Worm (Caenorhabditis elegans) whole organism, L2 larva: ENCODE measurements around the gene let-858.

Source experiments
- C34F6.9 ChIP-seq: fragments of 150-350 bp; optimal IDR thresholded peaks from 2 replicates; lab custom pipeline; 2014; ENCODE audit warnings: missing biosample characterization, missing genetic modification characterization
- F13H6.1 ChIP-seq: sonication (generic microtip); optimal IDR thresholded peaks from 2 replicates; lab custom pipeline; 2016; ENCODE audit warnings: missing genetic modification characterization, missing compliant biosample characterization
- Y55F3AM.14 ChIP-seq: fragments of 200-800 bp; sonication (Bioruptor generic); optimal IDR thresholded peaks from 2 replicates; lab custom pipeline; 2018; ENCODE audit warnings: mild to moderate bottlenecking, missing genetic modification characterization, missing compliant biosample characterization
- ZK546.5 ChIP-seq: sonication (generic microtip); optimal IDR thresholded peaks from 2 replicates; lab custom pipeline; 2017; ENCODE audit warnings: missing biosample characterization, missing genetic modification characterization
- alr-1 ChIP-seq: fragments of 150-350 bp; optimal IDR thresholded peaks from 2 replicates; lab custom pipeline; 2014; ENCODE audit warnings: missing biosample characterization, missing genetic modification characterization
- aly-2 ChIP-seq: fragments of 150-350 bp; optimal IDR thresholded peaks from 2 replicates; lab custom pipeline; 2014; ENCODE audit warnings: missing biosample characterization, missing genetic modification characterization
- blmp-1 ChIP-seq: sonication (generic microtip); optimal IDR thresholded peaks from 2 replicates; lab custom pipeline; 2017; ENCODE audit warnings: missing genetic modification characterization, mild to moderate bottlenecking, missing compliant biosample characterization, antibody characterized with exemption, moderate library complexity; ENCODE audit not compliant: insufficient read depth
- ceh-16 ChIP-seq: fragments of 150-350 bp; optimal IDR thresholded peaks from 2 replicates; lab custom pipeline; 2014; ENCODE audit warnings: missing biosample characterization, missing genetic modification characterization
- crh-2 ChIP-seq: sonication (generic microtip); optimal IDR thresholded peaks from 2 replicates; lab custom pipeline; 2017; ENCODE audit warnings: missing biosample characterization, missing genetic modification characterization
- egl-27 ChIP-seq: sonication (generic microtip); optimal IDR thresholded peaks from 3 replicates; lab custom pipeline; 2017; ENCODE audit warnings: missing biosample characterization, missing genetic modification reagents, missing genetic modification characterization
- elt-1 ChIP-seq: fragments of 150-350 bp; optimal IDR thresholded peaks from 2 replicates; lab custom pipeline; 2014; ENCODE audit warnings: missing biosample characterization, missing genetic modification characterization
- fos-1 ChIP-seq: fragments of 150-350 bp; optimal IDR thresholded peaks from 2 replicates; lab custom pipeline; 2014; ENCODE audit warnings: missing biosample characterization, missing genetic modification characterization
- gmeb-1 ChIP-seq: fragments of 150-350 bp; optimal IDR thresholded peaks from 2 replicates; lab custom pipeline; 2014; ENCODE audit warnings: missing biosample characterization, missing genetic modification characterization
- lin-11 ChIP-seq: fragments of 150-350 bp; sonication (generic microtip); optimal IDR thresholded peaks from 2 replicates; lab custom pipeline; 2014; ENCODE audit warnings: missing biosample characterization, missing genetic modification characterization, inconsistent platforms, mixed read lengths
- lin-13 ChIP-seq: fragments of 150-350 bp; optimal IDR thresholded peaks from 2 replicates; lab custom pipeline; 2014; ENCODE audit warnings: missing biosample characterization, missing genetic modification reagents, missing genetic modification characterization
- lsy-2 ChIP-seq, 2 experiments: fragments of 150-350 bp in 1 of 2; sonication (generic microtip) in 1 of 2; optimal IDR thresholded peaks; 2 replicates each; lab custom pipeline; 2014 to 2017; ENCODE audit warnings: missing biosample characterization in 2 of 2, missing genetic modification characterization in 2 of 2
- mab-5 ChIP-seq: fragments of 150-350 bp; optimal IDR thresholded peaks from 2 replicates; lab custom pipeline; 2014; ENCODE audit warnings: missing biosample characterization, missing genetic modification characterization
- mbf-1 ChIP-seq: sonication (generic microtip); optimal IDR thresholded peaks from 2 replicates; lab custom pipeline; 2017; ENCODE audit warnings: missing biosample characterization, missing genetic modification characterization
- mdl-1 ChIP-seq, 2 experiments: fragments of 150-350 bp in 1 of 2; sonication (generic microtip) in 1 of 2; optimal IDR thresholded peaks; 2 replicates each; lab custom pipeline; 2017; ENCODE audit warnings: missing biosample characterization in 2 of 2, missing genetic modification characterization in 2 of 2
- nhr-10 ChIP-seq: sonication (generic microtip); optimal IDR thresholded peaks from 2 replicates; lab custom pipeline; 2017; ENCODE audit warnings: missing biosample characterization, missing genetic modification characterization
- nhr-11 ChIP-seq: fragments of 150-350 bp; optimal IDR thresholded peaks from 2 replicates; lab custom pipeline; 2014; ENCODE audit warnings: missing biosample characterization, missing genetic modification characterization
- nhr-12 ChIP-seq: fragments of 150-350 bp; optimal IDR thresholded peaks from 2 replicates; lab custom pipeline; 2014; ENCODE audit warnings: missing biosample characterization, missing genetic modification characterization
- nhr-129 ChIP-seq: fragments of 150-350 bp; optimal IDR thresholded peaks from 2 replicates; lab custom pipeline; 2014; ENCODE audit warnings: missing biosample characterization, missing genetic modification characterization
- nhr-21 ChIP-seq: fragments of 150-350 bp; optimal IDR thresholded peaks from 2 replicates; lab custom pipeline; 2014; ENCODE audit warnings: missing biosample characterization, missing genetic modification characterization
- nhr-23 ChIP-seq: fragments of 150-350 bp; optimal IDR thresholded peaks from 2 replicates; lab custom pipeline; 2014; ENCODE audit warnings: missing biosample characterization, missing genetic modification reagents, missing genetic modification characterization
- nhr-237 ChIP-seq: fragments of 150-350 bp; optimal IDR thresholded peaks from 2 replicates; lab custom pipeline; 2014; ENCODE audit warnings: missing biosample characterization, missing genetic modification characterization
- nhr-25 ChIP-seq: fragments of 150-350 bp; sonication (generic microtip); optimal IDR thresholded peaks from 3 replicates; lab custom pipeline; 2014; ENCODE audit warnings: missing biosample characterization, missing genetic modification characterization
- nhr-6 ChIP-seq: fragments of 150-350 bp; optimal IDR thresholded peaks from 2 replicates; lab custom pipeline; 2014; ENCODE audit warnings: missing biosample characterization, missing genetic modification characterization
- peb-1 ChIP-seq: fragments of 150-350 bp; optimal IDR thresholded peaks from 2 replicates; lab custom pipeline; 2014; ENCODE audit warnings: missing biosample characterization, missing genetic modification characterization
- sem-4 ChIP-seq: fragments of 150-350 bp; optimal IDR thresholded peaks from 2 replicates; lab custom pipeline; 2014; ENCODE audit warnings: missing biosample characterization, missing genetic modification reagents, missing genetic modification characterization
- sma-3 ChIP-seq: sonication (generic microtip); optimal IDR thresholded peaks from 2 replicates; lab custom pipeline; 2016; ENCODE audit warnings: missing genetic modification reagents, missing genetic modification characterization, missing compliant biosample characterization
- sma-9 ChIP-seq, 2 experiments: fragments of 150-350 bp in 1 of 2; sonication (generic microtip) in 1 of 2; optimal IDR thresholded peaks; 2 replicates each; lab custom pipeline; 2014 to 2016; ENCODE audit warnings: missing genetic modification characterization in 2 of 2, mild to moderate bottlenecking in 1 of 2, missing biosample characterization in 1 of 2, missing compliant biosample characterization in 1 of 2, missing genetic modification reagents in 1 of 2, moderate library complexity in 1 of 2
- snpc-4 ChIP-seq: fragments of 150-350 bp; optimal IDR thresholded peaks from 2 replicates; lab custom pipeline; 2014; ENCODE audit warnings: missing biosample characterization, missing genetic modification characterization
- unc-39 ChIP-seq: fragments of 150-350 bp; optimal IDR thresholded peaks from 2 replicates; lab custom pipeline; 2014; ENCODE audit warnings: missing biosample characterization, missing genetic modification characterization
- unc-55 ChIP-seq: fragments of 150-350 bp; sonication (generic microtip); optimal IDR thresholded peaks from 3 replicates; lab custom pipeline; 2014; ENCODE audit warnings: missing biosample characterization, missing genetic modification reagents, missing genetic modification characterization
- unc-62 ChIP-seq: fragments of 150-350 bp; optimal IDR thresholded peaks from 2 replicates; lab custom pipeline; 2014; ENCODE audit warnings: missing biosample characterization, missing genetic modification reagents, missing genetic modification characterization
- ztf-1 ChIP-seq: fragments of 200-800 bp; sonication (Bioruptor generic); conservative IDR thresholded peaks from 2 replicates; pipeline ENCODE4 v1.3.6; 2022; ENCODE audit warnings: missing genetic modification characterization, missing compliant biosample characterization
- ztf-4 ChIP-seq: fragments of 150-350 bp; optimal IDR thresholded peaks from 2 replicates; lab custom pipeline; 2014; ENCODE audit warnings: missing biosample characterization, missing genetic modification characterization

let-858 gene

DNA sequence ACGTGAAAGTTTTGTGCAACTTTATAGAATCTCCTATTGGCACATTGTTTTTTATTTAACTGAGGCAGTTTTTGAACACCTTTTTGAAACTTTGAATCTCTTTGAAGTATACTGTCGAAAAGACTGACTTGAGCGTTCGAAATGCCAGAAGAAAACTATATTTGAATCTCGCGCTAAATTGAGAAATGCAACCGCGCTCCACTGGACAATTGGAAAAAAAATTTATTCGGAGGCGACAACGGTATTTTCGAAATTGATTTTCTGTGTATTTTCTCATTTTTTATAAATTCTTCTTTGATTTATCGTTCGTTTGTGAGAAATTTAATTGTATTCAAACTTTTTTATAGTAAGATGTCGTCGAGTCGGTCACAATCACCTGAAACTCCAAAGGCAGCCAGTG lies at the start of gene let-858:
TSS of gene let-858 (plus strand) at position 348 of the 400 bp plus-strand sequence.
- TF ChIP-seq sma-3 (GFP tag; lab: Kevin White, UChicago) (peak; percentile 42), sem-4 (tag; lab: Kevin White, UChicago) (peak; percentile 37), nhr-11 (tag; lab: Kevin White, UChicago) (no peak), Y55F3AM.14 (GFP tag; lab: Kevin White, UChicago) (no peak), sma-9 (GFP tag; optimal IDR thresholded peaks at IDR 0.05; lab: Kevin White, UChicago) (peak; percentile 49), sma-9 (tag; optimal IDR thresholded peaks at IDR 0.05; lab: Kevin White, UChicago) (no peak), blmp-1 (no peak), nhr-25 (peak; percentile 57), gmeb-1 (tag; lab: Kevin White, UChicago) (peak; percentile 97), alr-1 (tag; lab: Kevin White, UChicago) (no peak), mab-5 (tag; lab: Kevin White, UChicago) (peak; percentile 16), crh-2 (tag; lab: Kevin White, UChicago) (peak; percentile 13), nhr-23 (tag; lab: Kevin White, UChicago) (no peak), nhr-129 (tag; lab: Kevin White, UChicago) (peak; percentile 59), mbf-1 (no peak), F13H6.1 (tag; lab: Kevin White, UChicago) (no peak), unc-55 (no peak), ztf-4 (tag; lab: Kevin White, UChicago) (no peak), egl-27 (no peak), nhr-10 (tag; lab: Kevin White, UChicago) (no peak), C34F6.9 (tag; lab: Kevin White, UChicago) (peak; percentile 58), lin-13 (GFP tag; lab: Kevin White, UChicago) (peak; percentile 42), elt-1 (tag; lab: Kevin White, UChicago) (no peak), nhr-21 (tag; lab: Kevin White, UChicago) (peak; percentile 29), mdl-1 (tag; optimal IDR thresholded peaks at IDR 0.05; lab: Kevin White, UChicago) (no peak), unc-39 (tag; lab: Kevin White, UChicago) (no peak), lsy-2 (tag; optimal IDR thresholded peaks at IDR 0.05; lab: Kevin White, UChicago) (peak; percentile 34 to 76), lin-11 (tag; lab: Kevin White, UChicago) (no peak)

DNA sequence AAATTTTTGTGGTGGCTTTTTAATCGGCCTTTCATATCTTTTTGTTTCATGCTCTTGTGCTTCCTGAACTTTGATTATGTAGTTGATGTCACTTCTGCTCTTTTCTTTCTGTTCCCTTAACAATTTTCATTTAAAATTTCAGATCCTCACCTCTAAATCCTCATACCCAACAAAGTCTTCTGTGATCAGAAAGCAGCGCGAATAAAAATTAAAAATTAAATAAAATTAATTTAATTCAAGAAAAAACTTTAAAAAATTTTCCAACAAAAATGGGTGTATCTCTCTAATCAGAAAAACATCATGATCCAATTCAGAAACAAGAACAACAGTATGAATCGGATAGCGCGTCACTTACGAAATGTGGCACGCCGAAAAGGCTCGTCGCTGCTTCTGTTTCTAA lies 46.9 kb upstream of the let-858 start, which contains the start of gene ptp-3:
TSS of gene ptp-3 (plus strand) at position 301 of the 400 bp plus-strand sequence.
- TF ChIP-seq ceh-16 (no peak), nhr-23 (tag; lab: Kevin White, UChicago) (no peak), nhr-6 (no peak), crh-2 (tag; lab: Kevin White, UChicago) (no peak), ZK546.5 (no peak), unc-62 (GFP tag; lab: Kevin White, UChicago) (no peak), mbf-1 (no peak), fos-1 (tag; lab: Kevin White, UChicago) (no peak), aly-2 (tag; lab: Kevin White, UChicago) (no peak), ztf-1 (no peak), unc-39 (tag; lab: Kevin White, UChicago) (no peak), mab-5 (tag; lab: Kevin White, UChicago) (no peak), snpc-4 (tag; lab: Kevin White, UChicago) (no peak), peb-1 (tag; lab: Kevin White, UChicago) (no peak)

DNA sequence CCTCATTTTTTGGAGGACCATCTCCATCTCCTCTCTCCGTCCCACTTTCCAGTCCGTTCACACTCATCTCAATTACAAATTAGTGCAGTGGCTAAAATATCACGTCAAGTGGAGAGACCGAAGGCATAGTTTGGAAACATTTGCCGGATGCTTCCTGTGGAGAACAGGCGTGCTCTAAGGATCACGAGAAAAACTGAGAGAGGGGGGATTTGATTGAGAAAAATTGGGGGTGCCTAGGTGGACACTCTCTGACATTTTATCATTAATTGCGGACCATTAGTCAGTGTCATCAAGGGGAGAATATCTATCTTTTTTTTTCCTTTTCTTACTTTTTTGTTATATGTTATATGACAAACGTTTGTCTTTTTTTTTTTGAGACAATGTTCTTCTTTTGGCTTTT lies 40.2 kb upstream of the let-858 start:
- TF ChIP-seq nhr-12 (no peak), nhr-6 (no peak), lsy-2 (tag; optimal IDR thresholded peaks at IDR 0.05; lab: Kevin White, UChicago) (peak in 1 of 2 experiments; percentile 52), nhr-129 (tag; lab: Kevin White, UChicago) (peak; percentile 28), sem-4 (tag; lab: Kevin White, UChicago) (peak; percentile 1), mab-5 (tag; lab: Kevin White, UChicago) (peak; percentile 33), Y55F3AM.14 (GFP tag; lab: Kevin White, UChicago) (no peak), alr-1 (tag; lab: Kevin White, UChicago) (no peak), nhr-11 (tag; lab: Kevin White, UChicago) (no peak), nhr-21 (tag; lab: Kevin White, UChicago) (no peak), crh-2 (tag; lab: Kevin White, UChicago) (no peak), C34F6.9 (tag; lab: Kevin White, UChicago) (peak; percentile 28), F13H6.1 (tag; lab: Kevin White, UChicago) (peak; percentile 45), sma-9 (GFP tag; optimal IDR thresholded peaks at IDR 0.05; lab: Kevin White, UChicago) (no peak), sma-9 (tag; optimal IDR thresholded peaks at IDR 0.05; lab: Kevin White, UChicago) (no peak), nhr-237 (tag; lab: Kevin White, UChicago) (no peak)
